Fruit fly (Drosophila melanogaster) whole organism, embryonic: ENCODE measurements around the gene kay.

Source experiments
- CG10979 ChIP-seq: fragments of 200-800 bp; sonication (Bioruptor generic); optimal IDR thresholded peaks from 2 replicates; lab custom pipeline; 2018; ENCODE audit warnings: missing biosample characterization, mild to moderate bottlenecking, missing genetic modification characterization, moderate library complexity
- CG11723 ChIP-seq: fragments of 200-800 bp; sonication (Bioruptor generic); optimal IDR thresholded peaks from 2 replicates; lab custom pipeline; 2017; ENCODE audit warnings: missing biosample characterization, mild to moderate bottlenecking, missing genetic modification characterization
- CG12391 ChIP-seq: fragments of 200-800 bp; sonication (Bioruptor generic); optimal IDR thresholded peaks from 3 replicates; lab custom pipeline; 2018; ENCODE audit warnings: missing biosample characterization, mild to moderate bottlenecking, missing genetic modification characterization, moderate library complexity
- CG13424 ChIP-seq: fragments of 200-800 bp; sonication (Bioruptor generic); optimal IDR thresholded peaks from 2 replicates; lab custom pipeline; 2019; ENCODE audit warnings: missing biosample characterization, mild to moderate bottlenecking, missing genetic modification characterization, moderate library complexity
- CG14965 ChIP-seq: fragments of 200-800 bp; sonication (Bioruptor generic); optimal IDR thresholded peaks from 2 replicates; lab custom pipeline; 2016; ENCODE audit warnings: missing biosample characterization, missing genetic modification characterization, borderline replicate concordance
- CG16779 ChIP-seq: fragments of 200-800 bp; sonication (Bioruptor generic); IDR thresholded peaks from 2 replicates; pipeline ENCODE4 v1.3.6; 2022; ENCODE audit warnings: missing biosample characterization, missing genetic modification characterization
- CG17186 ChIP-seq: fragments of 200-800 bp; sonication (Bioruptor generic); optimal IDR thresholded peaks from 3 replicates; lab custom pipeline; 2017; ENCODE audit warnings: missing biosample characterization, missing genetic modification reagents, missing genetic modification characterization
- CG17802 ChIP-seq: fragments of 200-800 bp; sonication (Bioruptor generic); optimal IDR thresholded peaks from 2 replicates; lab custom pipeline; 2018; ENCODE audit warnings: missing biosample characterization, mild to moderate bottlenecking, missing genetic modification characterization, moderate library complexity
- CG17912 ChIP-seq: fragments of 200-800 bp; sonication (Bioruptor generic); optimal IDR thresholded peaks from 2 replicates; lab custom pipeline; 2018; ENCODE audit warnings: missing biosample characterization, mild to moderate bottlenecking, missing genetic modification characterization
- CG18764 ChIP-seq: fragments of 200-800 bp; sonication (Bioruptor generic); optimal IDR thresholded peaks from 3 replicates; lab custom pipeline; 2016; ENCODE audit warnings: missing biosample characterization, missing genetic modification characterization
- CG31224 ChIP-seq: fragments of 200-800 bp; sonication (Bioruptor generic); IDR thresholded peaks from 2 replicates; pipeline ENCODE4 v1.3.6; 2022; ENCODE audit warnings: missing biosample characterization, missing genetic modification characterization
- CG31441 ChIP-seq: fragments of 200-800 bp; sonication (Bioruptor generic); IDR thresholded peaks from 2 replicates; pipeline ENCODE4 v1.3.6; 2022; ENCODE audit warnings: missing biosample characterization, missing genetic modification characterization
- CG5245 ChIP-seq: fragments of 200-800 bp; sonication (Bioruptor generic); optimal IDR thresholded peaks from 3 replicates; lab custom pipeline; 2016; ENCODE audit warnings: missing biosample characterization, missing genetic modification characterization
- CG7786 ChIP-seq: fragments of 200-800 bp; sonication (Bioruptor generic); optimal IDR thresholded peaks from 2 replicates; lab custom pipeline; 2016; ENCODE audit warnings: missing biosample characterization, missing genetic modification characterization
- CG7928 ChIP-seq: fragments of 200-800 bp; sonication (Bioruptor generic); optimal IDR thresholded peaks from 2 replicates; lab custom pipeline; 2017; ENCODE audit warnings: missing biosample characterization, mild to moderate bottlenecking, missing genetic modification characterization
- CG9727 ChIP-seq: fragments of 200-800 bp; sonication (Bioruptor generic); optimal IDR thresholded peaks from 3 replicates; lab custom pipeline; 2017; ENCODE audit warnings: missing biosample characterization, mild to moderate bottlenecking, missing genetic modification characterization
- Camta ChIP-seq: fragments of 200-800 bp; sonication (Bioruptor generic); optimal IDR thresholded peaks from 2 replicates; lab custom pipeline; 2016; ENCODE audit warnings: missing biosample characterization, missing genetic modification characterization
- Dref ChIP-seq: fragments of 200-800 bp; sonication (Bioruptor generic); IDR thresholded peaks from 2 replicates; pipeline ENCODE4 v1.3.6; 2022; ENCODE audit warnings: missing biosample characterization, missing genetic modification characterization
- E2f1 ChIP-seq: fragments of 200-800 bp; sonication (Bioruptor generic); IDR thresholded peaks from 2 replicates; pipeline ENCODE4 v1.3.6; 2022; ENCODE audit warnings: missing biosample characterization, missing genetic modification characterization
- Elba2 ChIP-seq: fragments of 200-800 bp; sonication (Bioruptor generic); optimal IDR thresholded peaks from 3 replicates; lab custom pipeline; 2016; ENCODE audit warnings: missing biosample characterization, missing genetic modification characterization
- H15 ChIP-seq: fragments of 200-800 bp; sonication (Bioruptor generic); IDR thresholded peaks from 3 replicates; pipeline ENCODE4 v1.3.6; 2022; ENCODE audit warnings: missing biosample characterization, missing genetic modification characterization
- HLH3B ChIP-seq: fragments of 200-800 bp; sonication (Bioruptor generic); IDR thresholded peaks from 2 replicates; pipeline ENCODE4 v1.3.6; 2022; ENCODE audit warnings: missing biosample characterization, missing genetic modification characterization
- Hmr ChIP-seq: fragments of 200-800 bp; sonication (Bioruptor generic); optimal IDR thresholded peaks from 3 replicates; lab custom pipeline; 2017; ENCODE audit warnings: mild to moderate bottlenecking, missing biosample characterization, missing genetic modification reagents, missing genetic modification characterization
- Mad ChIP-seq: fragments of 200-800 bp; sonication (Bioruptor generic); optimal IDR thresholded peaks from 2 replicates; lab custom pipeline; 2016; ENCODE audit warnings: missing biosample characterization, missing genetic modification characterization
- Ssrp ChIP-seq: fragments of 200-800 bp; sonication (Bioruptor generic); optimal IDR thresholded peaks from 2 replicates; lab custom pipeline; 2018; ENCODE audit warnings: missing biosample characterization, mild to moderate bottlenecking, missing genetic modification characterization, moderate library complexity
- Vsx1 ChIP-seq: fragments of 200-800 bp; sonication (Bioruptor generic); optimal IDR thresholded peaks from 2 replicates; lab custom pipeline; 2017; ENCODE audit warnings: missing biosample characterization, mild to moderate bottlenecking, missing genetic modification characterization, missing genetic modification reagents
- Xrp1 ChIP-seq: fragments of 200-800 bp; sonication (Bioruptor generic); IDR thresholded peaks from 2 replicates; pipeline ENCODE4 v1.3.6; 2022; ENCODE audit warnings: missing biosample characterization, missing genetic modification characterization
- YL-1 ChIP-seq: fragments of 200-800 bp; sonication (Bioruptor generic); optimal IDR thresholded peaks from 3 replicates; lab custom pipeline; 2017; ENCODE audit warnings: missing biosample characterization, mild to moderate bottlenecking, missing genetic modification characterization
- cg ChIP-seq: fragments of 200-800 bp; sonication (Bioruptor generic); optimal IDR thresholded peaks from 3 replicates; lab custom pipeline; 2019; ENCODE audit warnings: missing biosample characterization, mild to moderate bottlenecking, missing genetic modification characterization, moderate library complexity
- crol ChIP-seq: fragments of 200-800 bp; sonication (Bioruptor generic); IDR thresholded peaks from 2 replicates; pipeline ENCODE4 v1.3.6; 2022; ENCODE audit warnings: missing biosample characterization, missing genetic modification characterization
- da ChIP-seq: fragments of 200-800 bp; sonication (Bioruptor generic); optimal IDR thresholded peaks from 2 replicates; lab custom pipeline; 2016; ENCODE audit warnings: missing biosample characterization, missing genetic modification characterization
- dan ChIP-seq: fragments of 200-800 bp; sonication (Bioruptor generic); IDR thresholded peaks from 2 replicates; pipeline ENCODE4 v1.3.6; 2022; ENCODE audit warnings: missing biosample characterization, missing genetic modification characterization
- ftz-f1 ChIP-seq: fragments of 200-800 bp; sonication (Bioruptor generic); optimal IDR thresholded peaks from 2 replicates; lab custom pipeline; 2016; ENCODE audit warnings: missing biosample characterization, missing genetic modification characterization
- gsb-n ChIP-seq: fragments of 200-800 bp; sonication (Bioruptor generic); optimal IDR thresholded peaks from 3 replicates; lab custom pipeline; 2018; ENCODE audit warnings: missing biosample characterization, mild to moderate bottlenecking, missing genetic modification characterization
- h ChIP-seq: fragments of >200 bp; optimal IDR thresholded peaks from 2 replicates; lab custom pipeline; 2017
- ind ChIP-seq: fragments of 200-800 bp; sonication (Bioruptor generic); optimal IDR thresholded peaks from 3 replicates; lab custom pipeline; 2016; ENCODE audit warnings: missing biosample characterization, missing genetic modification characterization
- klu ChIP-seq: fragments of 200-800 bp; sonication (Bioruptor generic); IDR thresholded peaks from 2 replicates; pipeline ENCODE4 v1.3.6; 2022; ENCODE audit warnings: missing biosample characterization, missing genetic modification characterization
- nerfin-2 ChIP-seq: fragments of 200-800 bp; sonication (Bioruptor generic); IDR thresholded peaks from 2 replicates; pipeline ENCODE4 v1.3.6; 2022; ENCODE audit warnings: missing biosample characterization, missing genetic modification characterization; ENCODE audit not compliant: partially characterized antibody
- pb ChIP-seq: fragments of 200-800 bp; sonication (Bioruptor generic); optimal IDR thresholded peaks from 3 replicates; lab custom pipeline; 2016; ENCODE audit warnings: missing biosample characterization, missing genetic modification characterization
- ranshi ChIP-seq: fragments of 200-800 bp; sonication (Bioruptor generic); IDR thresholded peaks from 2 replicates; pipeline ENCODE4 v1.3.6; 2022; ENCODE audit warnings: missing biosample characterization, missing genetic modification characterization
- sc ChIP-seq, 3 experiments: fragments of >200 bp in 2 of 3; fragments of 200-800 bp in 1 of 3; sonication (Bioruptor generic) in 1 of 3; optimal IDR thresholded peaks; 2 replicates in 2 of 3; 3 replicates in 1 of 3; lab custom pipeline; 2017; ENCODE audit warnings: mild to moderate bottlenecking in 1 of 3, missing biosample characterization in 1 of 3, missing genetic modification characterization in 1 of 3, missing genetic modification reagents in 1 of 3
- sqz ChIP-seq: fragments of 200-800 bp; sonication (Bioruptor generic); optimal IDR thresholded peaks from 3 replicates; lab custom pipeline; 2018; ENCODE audit warnings: missing biosample characterization, mild to moderate bottlenecking, missing genetic modification characterization
- twi ChIP-seq: fragments of 200-800 bp; optimal IDR thresholded peaks from 2 replicates; lab custom pipeline; 2019; ENCODE audit warnings: missing biosample characterization, mild to moderate bottlenecking, missing genetic modification characterization, moderate library complexity
- vnd ChIP-seq: fragments of 200-800 bp; sonication (Bioruptor generic); IDR thresholded peaks from 3 replicates; pipeline ENCODE4 v1.3.6; 2022; ENCODE audit warnings: missing biosample characterization, missing genetic modification characterization; ENCODE audit not compliant: partially characterized antibody
- wek ChIP-seq: fragments of 200-800 bp; sonication (Bioruptor generic); optimal IDR thresholded peaks from 3 replicates; lab custom pipeline; 2018; ENCODE audit warnings: missing biosample characterization, mild to moderate bottlenecking, missing genetic modification characterization, moderate library complexity
- wor ChIP-seq: fragments of 200-800 bp; sonication (Bioruptor generic); IDR thresholded peaks from 2 replicates; pipeline ENCODE4 v1.3.6; 2022; ENCODE audit warnings: missing biosample characterization, missing genetic modification characterization
- zen ChIP-seq: fragments of 200-800 bp; sonication (Bioruptor generic); optimal IDR thresholded peaks from 3 replicates; lab custom pipeline; 2018; ENCODE audit warnings: missing biosample characterization, mild to moderate bottlenecking, missing genetic modification characterization, moderate library complexity
- zen2 ChIP-seq: fragments of 200-800 bp; sonication (Bioruptor generic); IDR thresholded peaks from 3 replicates; pipeline ENCODE4 v1.3.6; 2022; ENCODE audit warnings: missing biosample characterization, missing genetic modification characterization; ENCODE audit not compliant: partially characterized antibody
- zfh1 ChIP-seq: fragments of 200-800 bp; sonication (Bioruptor generic); IDR thresholded peaks from 3 replicates; pipeline ENCODE4 v1.3.6; 2022; ENCODE audit warnings: missing biosample characterization, missing genetic modification characterization

Gene kay

DNA sequence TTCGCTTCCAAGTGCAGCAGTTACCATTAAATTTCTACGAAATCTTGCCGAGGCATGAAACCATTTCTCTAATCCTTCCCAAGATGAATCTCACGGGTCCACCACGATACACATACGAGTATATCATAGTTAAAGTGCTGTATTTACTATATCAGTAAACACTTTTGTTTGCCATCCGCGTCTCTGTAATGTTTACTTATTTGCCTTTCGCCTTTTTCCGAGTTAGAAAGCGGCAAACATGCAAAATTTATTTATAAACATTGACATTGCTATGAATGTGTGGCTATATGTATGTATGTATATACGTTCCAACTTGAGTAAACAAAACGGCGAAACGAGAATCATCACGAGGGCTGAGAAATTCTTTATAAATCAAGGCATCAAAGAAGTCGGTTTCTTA, 65.1 kb downstream of the kay start (continued):
- TF ChIP-seq Xrp1 (GFP tag; lab: Robert Waterston, UW) (peak; percentile 69), vnd (GFP tag; lab: Robert Waterston, UW) (no peak), ftz-f1 (GFP tag; lab: Kevin White, UChicago) (no peak), CG16779 (GFP tag; lab: Robert Waterston, UW) (no peak), gsb-n (tag; lab: Kevin White, UChicago) (peak; percentile 51), CG17912 (no peak), CG10979 (tag; lab: Kevin White, UChicago) (peak; percentile 54), Vsx1 (GFP tag; lab: Kevin White, UChicago) (no peak), Hmr (GFP tag; lab: Kevin White, UChicago) (no peak), ranshi (GFP tag; lab: Robert Waterston, UW) (no peak), zen (peak; percentile 81), sqz (GFP tag; lab: Kevin White, UChicago) (no peak), sc (optimal IDR thresholded peaks at IDR 0.05; lab: Kevin White, UChicago) (no peak), sc (GFP tag; optimal IDR thresholded peaks at IDR 0.05; lab: Kevin White, UChicago) (no peak), nerfin-2 (GFP tag; lab: Robert Waterston, UW) (no peak), wek (GFP tag; lab: Kevin White, UChicago) (peak; percentile 45), E2f1 (GFP tag; lab: Robert Waterston, UW) (no peak), CG9727 (peak; percentile 79), CG18764 (GFP tag; lab: Kevin White, UChicago) (peak; percentile 3), Ssrp (tag; lab: Kevin White, UChicago) (no peak), h (no peak), Camta (no peak), twi (tag; lab: Kevin White, UChicago) (no peak)

DNA sequence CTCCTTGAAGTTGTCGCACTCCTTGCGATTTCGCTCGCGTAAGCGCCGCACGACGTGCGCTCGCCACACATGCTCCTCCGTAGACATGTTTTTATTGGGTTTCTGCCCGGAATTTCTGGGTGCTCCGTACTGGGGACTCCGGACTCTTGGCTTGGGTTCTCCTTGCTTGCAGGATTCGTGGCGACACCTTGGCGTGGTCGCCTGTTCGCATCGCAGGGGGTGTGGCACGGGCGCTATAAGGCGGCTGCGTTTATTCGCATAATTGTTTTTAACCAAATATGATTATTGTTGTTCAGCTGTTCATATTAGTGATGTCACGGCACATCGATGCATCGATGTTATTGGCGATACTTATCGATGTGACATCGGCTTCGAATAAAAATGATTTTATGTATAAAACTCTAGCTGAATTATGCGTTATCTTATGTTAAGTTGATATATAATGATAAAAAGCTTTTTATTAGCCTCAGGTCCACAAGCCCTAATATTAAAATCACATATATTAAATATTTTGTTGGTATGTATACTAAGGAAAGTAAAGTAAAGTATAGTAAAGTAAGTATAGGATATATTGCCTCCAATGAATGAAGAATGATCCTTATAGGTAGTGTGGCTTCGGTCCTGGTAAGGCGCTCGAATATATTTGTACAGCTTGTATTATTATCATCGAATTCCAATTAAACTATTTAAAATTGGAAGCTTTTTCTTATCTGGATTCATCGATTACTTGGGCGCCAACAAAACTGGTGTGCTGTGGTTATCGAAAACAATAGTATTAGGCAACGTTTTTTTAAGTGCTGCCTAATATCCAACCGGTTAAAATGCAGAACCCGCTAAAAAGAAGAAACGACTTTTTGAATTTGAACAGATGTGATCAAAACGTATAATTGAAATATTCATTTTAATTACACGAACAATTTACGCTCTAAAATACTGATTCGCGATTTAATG, 69.2 kb downstream of the kay start, which contains the start of gene Atg16:
Gene Atg16 (minus strand): TSS at position 343 of the 951 bp plus-strand sequence.
- TF ChIP-seq da (GFP tag; lab: Kevin White, UChicago) (no peak), wor (GFP tag; lab: Robert Waterston, UW) (no peak), pb (GFP tag; lab: Kevin White, UChicago) (no peak), CG13424 (tag; lab: Kevin White, UChicago) (no peak), CG17802 (no peak), CG17186 (GFP tag; lab: Kevin White, UChicago) (no peak), CG14965 (no peak), CG7786 (no peak), HLH3B (GFP tag; lab: Robert Waterston, UW) (no peak), CG11723 (GFP tag; lab: Kevin White, UChicago) (no peak), YL-1 (GFP tag; lab: Kevin White, UChicago) (peak; percentile 27), CG31224 (GFP tag; lab: Robert Waterston, UW) (no peak), H15 (no peak), zfh1 (GFP tag; lab: Robert Waterston, UW) (no peak), Elba2 (GFP tag; lab: Kevin White, UChicago) (no peak), cg (no peak), ind (no peak), zen2 (peak; percentile 85), dan (GFP tag; lab: Robert Waterston, UW) (no peak), CG7928 (no peak), crol (no peak), CG31441 (no peak), Dref (peak; percentile 82), Mad (GFP tag; lab: Kevin White, UChicago) (no peak), CG12391 (no peak), CG5245 (GFP tag; lab: Kevin White, UChicago) (no peak), klu (GFP tag; lab: Robert Waterston, UW) (no peak)
